Worm (Caenorhabditis elegans) whole organism, L2 larva: ENCODE data around the gene K01D12.10.

Source experiments
- C34F6.9 ChIP-seq: fragments of 150-350 bp; optimal IDR thresholded peaks from 2 replicates; lab custom pipeline; 2014; ENCODE audit warnings: missing biosample characterization, missing genetic modification characterization
- F13H6.1 ChIP-seq: sonication (generic microtip); optimal IDR thresholded peaks from 2 replicates; lab custom pipeline; 2016; ENCODE audit warnings: missing genetic modification characterization, missing compliant biosample characterization
- Y55F3AM.14 ChIP-seq: fragments of 200-800 bp; sonication (Bioruptor generic); optimal IDR thresholded peaks from 2 replicates; lab custom pipeline; 2018; ENCODE audit warnings: mild to moderate bottlenecking, missing genetic modification characterization, missing compliant biosample characterization
- aly-2 ChIP-seq: fragments of 150-350 bp; optimal IDR thresholded peaks from 2 replicates; lab custom pipeline; 2014; ENCODE audit warnings: missing biosample characterization, missing genetic modification characterization
- blmp-1 ChIP-seq: sonication (generic microtip); optimal IDR thresholded peaks from 2 replicates; lab custom pipeline; 2017; ENCODE audit warnings: missing genetic modification characterization, mild to moderate bottlenecking, missing compliant biosample characterization, antibody characterized with exemption, moderate library complexity; ENCODE audit not compliant: insufficient read depth
- ceh-16 ChIP-seq: fragments of 150-350 bp; optimal IDR thresholded peaks from 2 replicates; lab custom pipeline; 2014; ENCODE audit warnings: missing biosample characterization, missing genetic modification characterization
- crh-2 ChIP-seq: sonication (generic microtip); optimal IDR thresholded peaks from 2 replicates; lab custom pipeline; 2017; ENCODE audit warnings: missing biosample characterization, missing genetic modification characterization
- elt-1 ChIP-seq: fragments of 150-350 bp; optimal IDR thresholded peaks from 2 replicates; lab custom pipeline; 2014; ENCODE audit warnings: missing biosample characterization, missing genetic modification characterization
- elt-3 ChIP-seq: sonication (generic microtip); optimal IDR thresholded peaks from 2 replicates; lab custom pipeline; 2017; ENCODE audit warnings: missing biosample characterization, missing genetic modification characterization
- fos-1 ChIP-seq: fragments of 150-350 bp; optimal IDR thresholded peaks from 2 replicates; lab custom pipeline; 2014; ENCODE audit warnings: missing biosample characterization, missing genetic modification characterization
- gmeb-1 ChIP-seq: fragments of 150-350 bp; optimal IDR thresholded peaks from 2 replicates; lab custom pipeline; 2014; ENCODE audit warnings: missing biosample characterization, missing genetic modification characterization
- lin-11 ChIP-seq: fragments of 150-350 bp; sonication (generic microtip); optimal IDR thresholded peaks from 2 replicates; lab custom pipeline; 2014; ENCODE audit warnings: missing biosample characterization, missing genetic modification characterization, inconsistent platforms, mixed read lengths
- lin-13 ChIP-seq: fragments of 150-350 bp; optimal IDR thresholded peaks from 2 replicates; lab custom pipeline; 2014; ENCODE audit warnings: missing biosample characterization, missing genetic modification reagents, missing genetic modification characterization
- lsy-2 ChIP-seq, 2 experiments: fragments of 150-350 bp in 1 of 2; sonication (generic microtip) in 1 of 2; optimal IDR thresholded peaks; 2 replicates each; lab custom pipeline; 2014 to 2017; ENCODE audit warnings: missing biosample characterization in 2 of 2, missing genetic modification characterization in 2 of 2
- mab-5 ChIP-seq: fragments of 150-350 bp; optimal IDR thresholded peaks from 2 replicates; lab custom pipeline; 2014; ENCODE audit warnings: missing biosample characterization, missing genetic modification characterization
- mbf-1 ChIP-seq: sonication (generic microtip); optimal IDR thresholded peaks from 2 replicates; lab custom pipeline; 2017; ENCODE audit warnings: missing biosample characterization, missing genetic modification characterization
- mdl-1 ChIP-seq, 2 experiments: fragments of 150-350 bp in 1 of 2; sonication (generic microtip) in 1 of 2; optimal IDR thresholded peaks; 2 replicates each; lab custom pipeline; 2017; ENCODE audit warnings: missing biosample characterization in 2 of 2, missing genetic modification characterization in 2 of 2
- nhr-10 ChIP-seq: sonication (generic microtip); optimal IDR thresholded peaks from 2 replicates; lab custom pipeline; 2017; ENCODE audit warnings: missing biosample characterization, missing genetic modification characterization
- nhr-129 ChIP-seq: fragments of 150-350 bp; optimal IDR thresholded peaks from 2 replicates; lab custom pipeline; 2014; ENCODE audit warnings: missing biosample characterization, missing genetic modification characterization
- nhr-23 ChIP-seq: fragments of 150-350 bp; optimal IDR thresholded peaks from 2 replicates; lab custom pipeline; 2014; ENCODE audit warnings: missing biosample characterization, missing genetic modification reagents, missing genetic modification characterization
- nhr-25 ChIP-seq: fragments of 150-350 bp; sonication (generic microtip); optimal IDR thresholded peaks from 3 replicates; lab custom pipeline; 2014; ENCODE audit warnings: missing biosample characterization, missing genetic modification characterization
- nhr-6 ChIP-seq: fragments of 150-350 bp; optimal IDR thresholded peaks from 2 replicates; lab custom pipeline; 2014; ENCODE audit warnings: missing biosample characterization, missing genetic modification characterization
- peb-1 ChIP-seq: fragments of 150-350 bp; optimal IDR thresholded peaks from 2 replicates; lab custom pipeline; 2014; ENCODE audit warnings: missing biosample characterization, missing genetic modification characterization
- sem-4 ChIP-seq: fragments of 150-350 bp; optimal IDR thresholded peaks from 2 replicates; lab custom pipeline; 2014; ENCODE audit warnings: missing biosample characterization, missing genetic modification reagents, missing genetic modification characterization
- sma-3 ChIP-seq: sonication (generic microtip); optimal IDR thresholded peaks from 2 replicates; lab custom pipeline; 2016; ENCODE audit warnings: missing genetic modification reagents, missing genetic modification characterization, missing compliant biosample characterization
- snpc-4 ChIP-seq: fragments of 150-350 bp; optimal IDR thresholded peaks from 2 replicates; lab custom pipeline; 2014; ENCODE audit warnings: missing biosample characterization, missing genetic modification characterization
- unc-39 ChIP-seq: fragments of 150-350 bp; optimal IDR thresholded peaks from 2 replicates; lab custom pipeline; 2014; ENCODE audit warnings: missing biosample characterization, missing genetic modification characterization
- unc-55 ChIP-seq: fragments of 150-350 bp; sonication (generic microtip); optimal IDR thresholded peaks from 3 replicates; lab custom pipeline; 2014; ENCODE audit warnings: missing biosample characterization, missing genetic modification reagents, missing genetic modification characterization
- ztf-11 ChIP-seq: sonication (generic microtip); optimal IDR thresholded peaks from 2 replicates; lab custom pipeline; 2017; ENCODE audit warnings: missing biosample characterization, missing genetic modification characterization

Gene K01D12.10

DNA sequence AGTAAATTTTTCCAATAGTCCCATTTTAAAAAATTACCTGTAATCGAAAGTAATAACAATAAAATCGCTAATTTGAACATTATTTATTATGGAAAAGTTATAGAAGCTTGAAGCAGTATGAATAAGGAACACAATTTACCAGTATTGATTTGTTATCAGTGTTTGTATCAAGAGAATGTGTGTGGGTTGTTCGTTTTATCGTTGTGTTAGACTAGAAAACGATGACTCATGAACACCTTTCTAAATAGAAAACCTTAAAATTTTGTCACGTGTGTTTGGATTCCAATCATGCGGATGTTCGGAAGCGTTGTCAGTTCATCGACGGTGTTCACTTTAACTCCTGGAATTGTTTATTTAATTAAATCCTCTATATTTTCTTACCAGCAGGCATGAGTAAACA is 26.1 kb downstream of the K01D12.10 start, which contains the start of gene C54D10.13:
C54D10.13 (minus strand) TSS at position 179 of the 400 bp plus-strand sequence.
- TF ChIP-seq fos-1 (tag; lab: Kevin White, UChicago) (peak; percentile 67), unc-55 (GFP tag; lab: Kevin White, UChicago) (no peak), lin-13 (GFP tag; lab: Kevin White, UChicago) (no peak)

DNA sequence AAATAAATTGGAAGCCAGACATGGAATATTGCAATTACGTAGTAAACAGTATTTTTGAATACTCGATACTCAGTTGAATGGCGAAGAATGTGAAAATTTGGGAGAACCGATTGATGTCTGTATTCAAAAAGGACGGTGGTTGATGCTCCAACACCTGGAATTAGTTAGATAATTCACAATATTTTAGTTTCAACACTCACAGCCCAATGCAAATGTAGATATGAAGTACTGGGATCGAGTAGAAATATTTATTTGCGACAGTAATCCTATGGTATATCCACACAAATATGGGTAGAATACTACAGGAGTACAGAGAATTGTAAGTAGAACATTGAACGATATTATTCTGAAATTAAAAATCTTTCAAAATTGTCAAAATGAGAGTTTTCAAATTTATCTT is 27.1 kb downstream of the K01D12.10 start:
- no peak for TF ChIP-seq C34F6.9 (tag; lab: Kevin White, UChicago)
- no peak for TF ChIP-seq mab-5
- TF ChIP-seq blmp-1 (tag; lab: Kevin White, UChicago) = no peak
- TF ChIP-seq nhr-6 (tag; lab: Kevin White, UChicago) = no peak
- no peak for TF ChIP-seq gmeb-1
- no peak for TF ChIP-seq crh-2 (tag; lab: Kevin White, UChicago)
- TF ChIP-seq mbf-1 (tag; lab: Kevin White, UChicago) = no peak
- TF ChIP-seq fos-1 (tag; lab: Kevin White, UChicago) = no peak
- TF ChIP-seq snpc-4 = no peak
- no peak for TF ChIP-seq unc-39 (tag; lab: Kevin White, UChicago)
- TF ChIP-seq nhr-10 (tag; lab: Kevin White, UChicago) = no peak
- TF ChIP-seq sma-3 (GFP tag; lab: Kevin White, UChicago) = no peak
- TF ChIP-seq unc-55 (GFP tag; lab: Kevin White, UChicago) = no peak

DNA sequence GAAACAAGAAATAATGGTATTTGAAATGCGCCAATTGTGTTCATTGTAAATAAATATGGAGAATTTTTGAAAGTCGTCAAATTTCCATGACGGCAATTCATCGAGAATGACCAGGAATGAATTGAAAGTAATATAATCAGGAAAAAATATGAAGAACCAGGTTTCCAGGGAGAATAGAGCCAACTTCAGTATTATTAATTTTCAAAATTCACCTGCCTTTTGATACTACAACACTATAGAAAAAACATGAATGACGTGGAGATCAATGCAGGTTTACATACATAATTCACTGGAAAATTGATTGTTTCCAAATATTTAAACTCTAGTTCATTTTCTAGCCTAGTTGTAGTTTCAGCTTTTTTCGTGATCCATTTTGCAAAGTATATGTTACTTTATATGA is 27.7 kb downstream of the K01D12.10 start, which contains the start of gene srh-25:
srh-25 (minus strand) TSS at position 101 of the 400 bp plus-strand sequence.
- TF ChIP-seq nhr-6 (tag; lab: Kevin White, UChicago) = no peak

DNA sequence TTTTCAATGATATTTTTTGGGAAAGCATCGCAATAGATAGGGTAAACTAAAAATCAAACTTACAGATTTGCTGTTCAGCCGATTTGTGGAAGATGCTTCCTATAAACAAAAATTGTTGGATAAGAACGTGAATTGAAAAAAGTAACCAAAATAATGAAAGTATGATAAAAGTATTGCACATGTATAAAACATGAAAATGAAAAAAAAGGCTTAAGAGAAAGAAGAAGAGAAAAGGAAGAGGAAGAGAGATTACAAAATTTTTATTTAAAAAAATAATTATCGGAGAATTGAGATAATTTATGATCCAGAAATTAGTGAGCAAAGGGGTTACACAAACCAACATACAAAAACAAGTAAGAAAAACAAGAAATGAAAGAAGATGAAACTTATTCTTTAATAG is 35.4 kb downstream of the K01D12.10 start, which contains the start of gene pals-37:
pals-37 (minus strand) TSS at position 101 of the 400 bp plus-strand sequence.
- TF ChIP-seq ztf-11 (no peak), elt-1 (tag; lab: Kevin White, UChicago) (no peak), mdl-1 (tag; optimal IDR thresholded peaks at IDR 0.05; lab: Kevin White, UChicago) (no peak), peb-1 (tag; lab: Kevin White, UChicago) (no peak), ceh-16 (tag; lab: Kevin White, UChicago) (no peak), mab-5 (no peak), nhr-129 (tag; lab: Kevin White, UChicago) (no peak), nhr-23 (tag; lab: Kevin White, UChicago) (no peak), sem-4 (tag; lab: Kevin White, UChicago) (no peak), lsy-2 (tag; optimal IDR thresholded peaks at IDR 0.05; lab: Kevin White, UChicago) (no peak), lin-11 (no peak), gmeb-1 (no peak)
- TF ChIP-seq, all 48 proteins: peak for 0

DNA sequence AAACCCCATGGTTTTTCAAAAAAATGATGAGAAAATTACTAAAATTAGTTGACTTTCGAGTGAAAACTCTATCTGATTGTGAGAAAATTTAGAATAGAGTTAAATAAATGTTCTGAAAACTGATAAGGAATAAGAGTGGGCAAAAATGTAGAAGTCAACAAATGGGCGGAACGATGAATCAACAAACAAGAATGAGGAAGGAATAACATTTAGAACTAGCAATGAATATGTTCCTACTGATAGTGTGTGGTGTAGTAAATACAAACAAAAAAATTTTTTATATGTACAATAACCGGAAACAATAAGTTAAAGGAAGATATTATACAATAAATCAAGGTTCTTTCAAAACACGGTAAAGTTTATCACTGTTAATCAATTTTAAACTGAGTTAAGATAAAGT is 37.7 kb downstream of the K01D12.10 start, which contains the start of gene pals-39:
pals-39 (minus strand) TSS at position 101 of the 400 bp plus-strand sequence.
- no peak for TF ChIP-seq Y55F3AM.14
- peak; percentile 21 for TF ChIP-seq fos-1 (tag; lab: Kevin White, UChicago)

DNA sequence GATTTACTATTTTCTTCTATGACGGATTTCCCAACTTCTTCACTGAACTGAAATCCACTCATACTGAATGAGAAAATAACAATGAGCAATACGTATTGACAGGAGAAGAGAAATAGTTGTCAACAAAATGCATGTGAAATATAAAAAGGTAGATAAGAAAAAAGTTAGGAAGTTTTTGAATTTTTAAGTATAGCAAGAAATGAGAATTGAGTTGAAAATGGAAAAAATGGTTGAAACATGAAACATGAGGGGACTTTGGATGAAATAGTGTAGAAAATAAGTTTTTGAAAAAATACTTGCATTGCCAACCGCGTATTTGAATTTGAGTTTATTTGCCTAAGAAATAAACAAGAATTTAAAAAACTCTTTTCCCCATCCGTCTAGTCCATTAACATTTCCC is 40.9 kb downstream of the K01D12.10 start, which contains the start of the genes pals-38 and C54D10.9:
pals-38 (minus strand) TSS at position 101 of the 400 bp plus-strand sequence.
C54D10.9 (plus strand) TSS at position 259 of the 400 bp plus-strand sequence.
- TF ChIP-seq crh-2 (tag; lab: Kevin White, UChicago) = no peak
- TF ChIP-seq aly-2 (tag; lab: Kevin White, UChicago) = no peak
- no peak for TF ChIP-seq nhr-129 (tag; lab: Kevin White, UChicago)
- TF ChIP-seq gmeb-1 = no peak
- no peak for TF ChIP-seq lsy-2 (tag; optimal IDR thresholded peaks at IDR 0.05; lab: Kevin White, UChicago)
- TF ChIP-seq elt-3 = no peak
- no peak for TF ChIP-seq F13H6.1
- no peak for TF ChIP-seq snpc-4
- TF ChIP-seq, all 48 proteins: peak for 0

DNA sequence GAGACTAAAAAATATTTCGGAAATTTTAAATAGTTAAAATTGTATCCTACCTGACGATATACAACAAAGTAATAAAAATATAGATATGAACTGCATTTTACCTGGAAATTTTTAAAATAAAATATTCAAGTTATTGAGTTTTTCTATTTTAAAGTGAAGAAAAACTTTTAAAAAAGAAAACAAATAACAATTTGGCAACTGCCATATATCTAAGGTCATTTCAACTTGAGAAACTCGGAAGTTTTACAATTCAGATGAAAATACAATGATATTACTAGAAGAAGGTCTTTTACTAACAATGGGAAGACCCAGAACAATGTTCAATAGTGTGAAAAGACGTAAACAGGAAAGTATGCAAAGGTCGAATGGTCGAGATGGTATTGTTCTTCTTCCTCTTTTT is 43.9 kb downstream of the K01D12.10 start, which contains the start of gene C54D10.10:
C54D10.10 (minus strand) TSS at position 101 of the 400 bp plus-strand sequence.
- TF ChIP-seq fos-1 (tag; lab: Kevin White, UChicago) (no peak), nhr-25 (tag; lab: Kevin White, UChicago) (peak; percentile 41)
